Fruit fly (Drosophila melanogaster): ENCODE results near the gene CG7824.

CG7824 gene

dm6 chr3R:29891183-29891582 is 32.4 kb upstream of the CG7824 start (continued):
- no peak for TF ChIP-seq NC2β (GFP tag; optimal IDR thresholded peaks at IDR 0.05)
- TF ChIP-seq CG7271 (tag; optimal IDR thresholded peaks at IDR 0.05) = no peak
- no peak for TF ChIP-seq Optix (GFP tag; IDR thresholded peaks at IDR 0.05)
- TF ChIP-seq CG4328 (GFP tag; optimal IDR thresholded peaks at IDR 0.05) = no peak
- TF ChIP-seq Drgx (GFP tag; IDR thresholded peaks at IDR 0.05) = no peak
- TF ChIP-seq ham (GFP tag; IDR thresholded peaks at IDR 0.05) = no peak
- TF ChIP-seq C15 (GFP tag; IDR thresholded peaks at IDR 0.05) = peak; percentile 15; the same call in 1 of the 3 replicates
- no peak for TF ChIP-seq CG8478 (optimal IDR thresholded peaks at IDR 0.05)
- TF ChIP-seq CG1647 (GFP tag; optimal IDR thresholded peaks at IDR 0.05) = peak; percentile 6
- no peak for TF ChIP-seq CG3163 (GFP tag; optimal IDR thresholded peaks at IDR 0.05)
- no peak for TF ChIP-seq hth (optimal IDR thresholded peaks at IDR 0.05)
- TF ChIP-seq CG14710 (tag; optimal IDR thresholded peaks at IDR 0.05) = no peak
- no peak for TF ChIP-seq CG2889 (GFP tag; IDR thresholded peaks at IDR 0.05)
- TF ChIP-seq Atf6 (GFP tag; IDR thresholded peaks at IDR 0.05) = peak; percentile 38; the same call in 1 of the 2 replicates
- no peak for TF ChIP-seq croc (GFP tag; conservative IDR thresholded peaks at IDR 0.05)
- no peak for TF ChIP-seq bbx (GFP tag; IDR thresholded peaks at IDR 0.05; ENCODE audit: partially characterized antibody)
- TF ChIP-seq dmrt11E (tag; optimal IDR thresholded peaks at IDR 0.05) = no peak
- TF ChIP-seq CG1233 (GFP tag; optimal IDR thresholded peaks at IDR 0.05) = peak; percentile 2
- no peak for TF ChIP-seq crc (GFP tag; optimal IDR thresholded peaks at IDR 0.05)
- no peak for TF ChIP-seq pfk (GFP tag; optimal IDR thresholded peaks at IDR 0.05)
- peak; percentile 34 for TF ChIP-seq CG15269 (tag; optimal IDR thresholded peaks at IDR 0.05)
- TF ChIP-seq sqz (GFP tag; optimal IDR thresholded peaks at IDR 0.05) = no peak
- TF ChIP-seq run (tag; optimal IDR thresholded peaks at IDR 0.05) = no peak
- no peak for TF ChIP-seq rib (GFP tag; IDR thresholded peaks at IDR 0.05)
- TF ChIP-seq CG9932 (GFP tag; IDR thresholded peaks at IDR 0.05) = no peak; the same call in 1 of the 2 replicates
- TF ChIP-seq ac (GFP tag; optimal IDR thresholded peaks at IDR 0.05) = no peak
- TF ChIP-seq CG15073 (GFP tag; optimal IDR thresholded peaks at IDR 0.05) = no peak
- TF ChIP-seq Tbp (GFP tag; optimal IDR thresholded peaks at IDR 0.05) = no peak
- TF ChIP-seq CG12155 (GFP tag; optimal IDR thresholded peaks at IDR 0.05) = no peak
- no peak for TF ChIP-seq CG4730 (GFP tag; IDR thresholded peaks at IDR 0.05)
- TF ChIP-seq Ets97D (GFP tag; optimal IDR thresholded peaks at IDR 0.05) = no peak
- no peak for TF ChIP-seq CG11247 (GFP tag; IDR thresholded peaks at IDR 0.05)
- TF ChIP-seq CG18476 (GFP tag; optimal IDR thresholded peaks at IDR 0.05) = no peak
- no peak for TF ChIP-seq ftz-f1 (GFP tag; optimal IDR thresholded peaks at IDR 0.05)
- peak in 1 of 2 experiments; percentile 9 for TF ChIP-seq Hr51 (GFP tag; optimal IDR thresholded peaks at IDR 0.05)
- TF ChIP-seq gce (GFP tag; IDR thresholded peaks at IDR 0.05) = no peak
- TF ChIP-seq jumu (GFP tag; optimal IDR thresholded peaks at IDR 0.05) = no peak
- no peak for TF ChIP-seq Max (GFP tag; optimal IDR thresholded peaks at IDR 0.05)
- no peak for TF ChIP-seq Dfd (GFP tag; optimal IDR thresholded peaks at IDR 0.05)
- TF ChIP-seq CG31388 (GFP tag; optimal IDR thresholded peaks at IDR 0.05) = no peak
- no peak for TF ChIP-seq CG11456 (GFP tag; IDR thresholded peaks at IDR 0.05)
- TF ChIP-seq gsb-n (tag; optimal IDR thresholded peaks at IDR 0.05) = no peak
- no peak for TF ChIP-seq CG11398 (GFP tag; optimal IDR thresholded peaks at IDR 0.05)
- TF ChIP-seq Fer3 (tag; optimal IDR thresholded peaks at IDR 0.05) = peak; percentile 48
- TF ChIP-seq schlank (tag; optimal IDR thresholded peaks at IDR 0.05) = peak; percentile 51
- no peak for TF ChIP-seq Adf1 (GFP tag; IDR thresholded peaks at IDR 0.05)
- TF ChIP-seq tin (GFP tag; optimal IDR thresholded peaks at IDR 0.05) = no peak
- TF ChIP-seq CG11093 (GFP tag; IDR thresholded peaks at IDR 0.05) = no peak
- TF ChIP-seq esg (GFP tag; conservative IDR thresholded peaks at IDR 0.05) = no peak
- TF ChIP-seq CG16863 (GFP tag; optimal IDR thresholded peaks at IDR 0.05) = no peak
- TF ChIP-seq CG14050 (GFP tag; IDR thresholded peaks at IDR 0.05) = no peak
- no peak for TF ChIP-seq Aef1 (GFP tag; IDR thresholded peaks at IDR 0.05)
- TF ChIP-seq slp2 (GFP tag; optimal IDR thresholded peaks at IDR 0.05) = no peak
- no peak for TF ChIP-seq nmo (GFP tag; optimal IDR thresholded peaks at IDR 0.05)
